Worm (Caenorhabditis elegans) whole organism, L1 larva: ENCODE measurements around the gene F18A11.2.

ENCODE experiments used
- nhr-237 ChIP-seq: fragments of 150-350 bp; optimal IDR thresholded peaks from 2 replicates; lab custom pipeline; 2014; ENCODE audit warnings: missing biosample characterization, missing genetic modification characterization
- skn-1 ChIP-seq: fragments of 150-350 bp; optimal IDR thresholded peaks from 2 replicates; lab custom pipeline; 2014; ENCODE audit warnings: missing biosample characterization, missing genetic modification characterization

- no peak for TF ChIP-seq skn-1 (tag; lab: Kevin White, UChicago)
- no peak for TF ChIP-seq nhr-237 (tag; lab: Kevin White, UChicago)
Observed at ce11 chrII:13066777-13067290, 35.3 kb downstream of the F18A11.2 start.
